Fruit fly (Drosophila melanogaster) whole organism, embryonic: ENCODE results near the gene Hr78.

ENCODE experiments used
- Atf6 ChIP-seq: fragments of 200-800 bp; sonication (Bioruptor generic); IDR thresholded peaks from 2 replicates; pipeline ENCODE4 v1.3.6; 2022; ENCODE audit warnings: missing biosample characterization, missing genetic modification characterization
- Bdp1 ChIP-seq: fragments of 200-800 bp; sonication (Bioruptor generic); optimal IDR thresholded peaks from 3 replicates; lab custom pipeline; 2016; ENCODE audit warnings: missing biosample characterization, missing genetic modification characterization
- CG11085 ChIP-seq: fragments of 200-800 bp; sonication (Bioruptor generic); IDR thresholded peaks from 2 replicates; pipeline ENCODE4 v1.3.6; 2022; ENCODE audit warnings: missing biosample characterization, missing genetic modification characterization
- CG11247 ChIP-seq: fragments of 200-800 bp; sonication (Bioruptor generic); IDR thresholded peaks from 2 replicates; pipeline ENCODE4 v1.3.6; 2022; ENCODE audit warnings: missing biosample characterization, missing genetic modification characterization
- CG12104 ChIP-seq: fragments of 200-800 bp; sonication (Bioruptor generic); optimal IDR thresholded peaks from 3 replicates; lab custom pipeline; 2016; ENCODE audit warnings: missing biosample characterization, missing genetic modification characterization
- CG12744 ChIP-seq: fragments of 200-800 bp; sonication (Bioruptor generic); optimal IDR thresholded peaks from 2 replicates; lab custom pipeline; 2016; ENCODE audit warnings: missing biosample characterization, missing genetic modification characterization
- CG13287 ChIP-seq: fragments of 200-800 bp; sonication (Bioruptor generic); IDR thresholded peaks from 2 replicates; pipeline ENCODE4 v1.3.6; 2022; ENCODE audit warnings: missing biosample characterization, missing genetic modification characterization; ENCODE audit not compliant: partially characterized antibody
- CG14965 ChIP-seq: fragments of 200-800 bp; sonication (Bioruptor generic); optimal IDR thresholded peaks from 2 replicates; lab custom pipeline; 2016; ENCODE audit warnings: missing biosample characterization, missing genetic modification characterization, borderline replicate concordance
- CG17385 ChIP-seq: fragments of 200-800 bp; sonication (Bioruptor generic); optimal IDR thresholded peaks from 3 replicates; lab custom pipeline; 2018; ENCODE audit warnings: missing biosample characterization, mild to moderate bottlenecking, missing genetic modification characterization
- CG17612 ChIP-seq: fragments of 200-800 bp; sonication (Bioruptor generic); IDR thresholded peaks from 2 replicates; pipeline ENCODE4 v1.3.6; 2022; ENCODE audit warnings: missing biosample characterization, missing genetic modification characterization
- CG1792 ChIP-seq: fragments of 200-800 bp; sonication (Bioruptor generic); optimal IDR thresholded peaks from 2 replicates; lab custom pipeline; 2016; ENCODE audit warnings: missing biosample characterization, missing genetic modification characterization
- CG18619 ChIP-seq: fragments of 200-800 bp; sonication (Bioruptor generic); optimal IDR thresholded peaks from 3 replicates; lab custom pipeline; 2017; ENCODE audit warnings: missing biosample characterization, mild to moderate bottlenecking, missing genetic modification characterization
- CG34224 ChIP-seq: fragments of 200-800 bp; sonication (Bioruptor generic); IDR thresholded peaks from 3 replicates; pipeline ENCODE4 v1.3.6; 2022; ENCODE audit warnings: missing biosample characterization, missing genetic modification characterization; ENCODE audit not compliant: partially characterized antibody
- CG3726 ChIP-seq: fragments of 200-800 bp; sonication (Bioruptor generic); IDR thresholded peaks from 3 replicates; pipeline ENCODE4, ENCODE4 v1.3.6; 2022; ENCODE audit warnings: missing biosample characterization, missing genetic modification characterization
- CG9215 ChIP-seq: fragments of 200-800 bp; sonication (Bioruptor generic); IDR thresholded peaks from 2 replicates; pipeline ENCODE4 v1.3.6; 2022; ENCODE audit warnings: missing biosample characterization, missing genetic modification characterization
- D ChIP-seq, 2 experiments: fragments of 200-800 bp in 1 of 2; fragments of >200 bp in 1 of 2; sonication (Bioruptor generic) in 1 of 2; optimal IDR thresholded peaks; 2 replicates in 1 of 2; 3 replicates in 1 of 2; lab custom pipeline; 2017; ENCODE audit warnings: mild to moderate bottlenecking in 1 of 2, missing biosample characterization in 1 of 2, missing genetic modification characterization in 1 of 2, missing genetic modification reagents in 1 of 2
- Doc2 ChIP-seq: fragments of 200-800 bp; sonication (Bioruptor generic); IDR thresholded peaks from 2 replicates; pipeline ENCODE4 v1.3.6; 2022; ENCODE audit warnings: missing biosample characterization, missing genetic modification characterization
- Ets65A ChIP-seq: fragments of 200-800 bp; sonication (Bioruptor generic); peaks from one replicate; lab custom pipeline; 2016; ENCODE audit warnings: missing biosample characterization, missing genetic modification characterization
- Ets97D ChIP-seq: fragments of 200-800 bp; sonication (Bioruptor generic); optimal IDR thresholded peaks from 3 replicates; lab custom pipeline; 2016; ENCODE audit warnings: missing biosample characterization, missing genetic modification characterization
- Mad ChIP-seq: fragments of 200-800 bp; sonication (Bioruptor generic); optimal IDR thresholded peaks from 2 replicates; lab custom pipeline; 2016; ENCODE audit warnings: missing biosample characterization, missing genetic modification characterization
- Spps ChIP-seq: fragments of 200-800 bp; sonication (Bioruptor generic); optimal IDR thresholded peaks from 2 replicates; lab custom pipeline; 2018; ENCODE audit warnings: missing biosample characterization, mild to moderate bottlenecking, missing genetic modification characterization
- TFAM ChIP-seq: fragments of 200-800 bp; sonication (Bioruptor generic); optimal IDR thresholded peaks from 2 replicates; lab custom pipeline; 2017; ENCODE audit warnings: missing biosample characterization, missing genetic modification characterization, inconsistent platforms
- Taf1 ChIP-seq: fragments of 200-800 bp; sonication (Bioruptor generic); IDR thresholded peaks from 2 replicates; pipeline ENCODE4 v1.3.6; 2022; ENCODE audit warnings: missing biosample characterization, missing genetic modification characterization
- Usf ChIP-seq: fragments of 200-800 bp; sonication (Bioruptor generic); optimal IDR thresholded peaks from 2 replicates; lab custom pipeline; 2017; ENCODE audit warnings: missing genotype, missing biosample characterization, missing genetic modification characterization
- ac ChIP-seq: fragments of 200-800 bp; sonication (Bioruptor generic); optimal IDR thresholded peaks from 3 replicates; lab custom pipeline; 2017; ENCODE audit warnings: missing biosample characterization, mild to moderate bottlenecking, missing genetic modification characterization
- amos ChIP-seq: fragments of 200-800 bp; sonication (Bioruptor generic); IDR thresholded peaks from 2 replicates; pipeline ENCODE4 v1.3.6; 2022; ENCODE audit warnings: missing biosample characterization, missing genetic modification characterization; ENCODE audit not compliant: partially characterized antibody
- ato ChIP-seq: fragments of 200-800 bp; sonication (Bioruptor generic); IDR thresholded peaks from 2 replicates; pipeline ENCODE4 v1.3.6; 2022; ENCODE audit warnings: missing biosample characterization, missing genetic modification characterization; ENCODE audit not compliant: partially characterized antibody
- br ChIP-seq: fragments of >200 bp; optimal IDR thresholded peaks from 2 replicates; lab custom pipeline; 2017
- cad ChIP-seq: fragments of >200 bp; optimal IDR thresholded peaks from 2 replicates; lab custom pipeline; 2017; ENCODE audit warnings: missing biosample characterization, missing genetic modification characterization
- chn ChIP-seq: fragments of 200-800 bp; sonication (Bioruptor generic); optimal IDR thresholded peaks from 2 replicates; lab custom pipeline; 2016; ENCODE audit warnings: missing biosample characterization, missing genetic modification characterization
- da ChIP-seq: fragments of 200-800 bp; sonication (Bioruptor generic); optimal IDR thresholded peaks from 2 replicates; lab custom pipeline; 2016; ENCODE audit warnings: missing biosample characterization, missing genetic modification characterization
- emc ChIP-seq: fragments of 200-800 bp; sonication (Bioruptor generic); optimal IDR thresholded peaks from 2 replicates; lab custom pipeline; 2016; ENCODE audit warnings: missing biosample characterization, missing genetic modification characterization
- fu2 ChIP-seq: fragments of 200-800 bp; sonication (Bioruptor generic); optimal IDR thresholded peaks from 2 replicates; lab custom pipeline; 2016; ENCODE audit warnings: missing biosample characterization, missing genetic modification characterization
- h ChIP-seq: fragments of >200 bp; optimal IDR thresholded peaks from 2 replicates; lab custom pipeline; 2017
- ham ChIP-seq: fragments of 200-800 bp; sonication (Bioruptor generic); IDR thresholded peaks from 2 replicates; pipeline ENCODE4 v1.3.6; 2022; ENCODE audit warnings: missing biosample characterization, missing genetic modification characterization
- her ChIP-seq: fragments of 200-800 bp; sonication (Bioruptor generic); optimal IDR thresholded peaks from 2 replicates; lab custom pipeline; 2016; ENCODE audit warnings: missing biosample characterization, missing genetic modification characterization
- knrl ChIP-seq: fragments of 200-800 bp; sonication (Bioruptor generic); IDR thresholded peaks from 3 replicates; pipeline ENCODE4 v1.3.6; 2022; ENCODE audit warnings: missing biosample characterization, missing genetic modification characterization; ENCODE audit not compliant: partially characterized antibody
- lmd ChIP-seq: fragments of 200-800 bp; sonication (Bioruptor generic); IDR thresholded peaks from 2 replicates; pipeline ENCODE4 v1.3.6; 2022; ENCODE audit warnings: missing biosample characterization, missing genetic modification characterization
- nerfin-1 ChIP-seq: fragments of 200-800 bp; sonication (Bioruptor generic); optimal IDR thresholded peaks from 3 replicates; lab custom pipeline; 2019; ENCODE audit warnings: missing biosample characterization, mild to moderate bottlenecking, missing genetic modification characterization, moderate library complexity
- pho ChIP-seq: fragments of 200-800 bp; sonication (Bioruptor generic); optimal IDR thresholded peaks from 2 replicates; lab custom pipeline; 2016; ENCODE audit warnings: missing biosample characterization, missing genetic modification characterization
- sisA ChIP-seq: fragments of 200-800 bp; sonication (Bioruptor generic); IDR thresholded peaks from 2 replicates; pipeline ENCODE4 v1.3.6; 2022; ENCODE audit warnings: missing biosample characterization, missing genetic modification characterization
- slbo ChIP-seq: fragments of 200-800 bp; sonication (Bioruptor generic); IDR thresholded peaks from 2 replicates; pipeline ENCODE4 v1.3.6; 2022; ENCODE audit warnings: missing biosample characterization, missing genetic modification characterization
- tna ChIP-seq: fragments of 200-800 bp; sonication (Bioruptor generic); IDR thresholded peaks from 2 replicates; pipeline ENCODE4 v1.3.6; 2022; ENCODE audit warnings: missing biosample characterization, missing genetic modification characterization; ENCODE audit not compliant: partially characterized antibody
- usp ChIP-seq: fragments of >200 bp; optimal IDR thresholded peaks from 2 replicates; lab custom pipeline; 2017; ENCODE audit warnings: missing biosample characterization, missing genetic modification characterization
- vvl ChIP-seq: fragments of 200-800 bp; sonication (Bioruptor generic); IDR thresholded peaks from 2 replicates; pipeline ENCODE4 v1.3.6; 2022; ENCODE audit warnings: missing biosample characterization, missing genetic modification characterization

Hr78 gene

dm6 chr3L:21496865-21497634 lies at the start of gene Hr78 (continued):
- TF ChIP-seq h (lab: Kevin White, UChicago) (no peak), Usf (GFP tag; lab: Kevin White, UChicago) (peak; percentile 54), cad (GFP tag; lab: Kevin White, UChicago) (peak; percentile 21), CG1792 (GFP tag; lab: Kevin White, UChicago) (no peak), Ets65A (no peak), D (optimal IDR thresholded peaks at IDR 0.05; lab: Kevin White, UChicago) (no peak), D (GFP tag; optimal IDR thresholded peaks at IDR 0.05; lab: Kevin White, UChicago) (peak; percentile 81), sisA (GFP tag; lab: Robert Waterston, UW) (peak; percentile 31; the same call in 1 of the 2 replicates), CG3726 (GFP tag; lab: Robert Waterston, UW) (no peak), CG17612 (no peak), TFAM (GFP tag; lab: Kevin White, UChicago) (no peak), fu2 (GFP tag; lab: Kevin White, UChicago) (no peak), Bdp1 (no peak), usp (GFP tag; lab: Kevin White, UChicago) (no peak), amos (GFP tag; lab: Robert Waterston, UW) (peak; percentile 18; the same call in 1 of the 2 replicates), CG11247 (GFP tag; lab: Robert Waterston, UW) (no peak; the same call in 1 of the 2 replicates), br (lab: Kevin White, UChicago) (no peak), CG18619 (GFP tag; lab: Kevin White, UChicago) (peak; percentile 74), vvl (GFP tag; lab: Robert Waterston, UW) (peak; percentile 88), CG34224 (GFP tag; lab: Robert Waterston, UW) (0 out of 3 replicates have a peak, but pooled peaks have one; percentile 35), her (GFP tag; lab: Kevin White, UChicago) (no peak), CG12744 (GFP tag; lab: Kevin White, UChicago) (no peak), Doc2 (GFP tag; lab: Robert Waterston, UW) (no peak), chn (GFP tag; lab: Kevin White, UChicago) (no peak), CG14965 (GFP tag; lab: Kevin White, UChicago) (no peak), slbo (GFP tag; lab: Robert Waterston, UW) (peak; percentile 74), ato (GFP tag; lab: Robert Waterston, UW) (no peak), CG17385 (GFP tag; lab: Kevin White, UChicago) (peak; percentile 81), emc (GFP tag; lab: Kevin White, UChicago) (no peak), tna (GFP tag; lab: Robert Waterston, UW) (no peak), CG13287 (GFP tag; lab: Robert Waterston, UW) (no peak; the same call in 1 of the 2 replicates), da (GFP tag; lab: Kevin White, UChicago) (no peak), knrl (no peak), Taf1 (GFP tag; lab: Robert Waterston, UW) (peak; percentile 19; the same call in 1 of the 2 replicates), CG12104 (peak; percentile 70), Mad (GFP tag; lab: Kevin White, UChicago) (no peak), pho (GFP tag; lab: Kevin White, UChicago) (no peak), ac (GFP tag; lab: Kevin White, UChicago) (peak; percentile 43), lmd (peak; percentile 74), CG9215 (GFP tag; lab: Robert Waterston, UW) (peak; percentile 28; the same call in 1 of the 2 replicates), Ets97D (GFP tag; lab: Kevin White, UChicago) (peak; percentile 63), nerfin-1 (tag; lab: Kevin White, UChicago) (peak; percentile 70), Atf6 (peak; percentile 54; the same call in 1 of the 2 replicates), ham (GFP tag; lab: Robert Waterston, UW) (no peak), Spps (tag; lab: Kevin White, UChicago) (peak; percentile 59), CG11085 (peak; percentile 65; the same call in 1 of the 2 replicates)
